Fruit fly (Drosophila melanogaster) whole organism, embryonic: ENCODE measurements around the gene CG5355.

Experiments used
- Bgb ChIP-seq: fragments of 200-800 bp; sonication (Bioruptor generic); IDR thresholded peaks from 2 replicates; pipeline ENCODE4 v1.3.6; 2022; ENCODE audit warnings: missing biosample characterization, missing genetic modification characterization; ENCODE audit not compliant: partially characterized antibody
- CG10431 ChIP-seq: fragments of 200-800 bp; sonication (Bioruptor generic); optimal IDR thresholded peaks from 3 replicates; lab custom pipeline; 2018; ENCODE audit warnings: missing biosample characterization, mild to moderate bottlenecking, missing genetic modification characterization
- CG10979 ChIP-seq: fragments of 200-800 bp; sonication (Bioruptor generic); optimal IDR thresholded peaks from 2 replicates; lab custom pipeline; 2018; ENCODE audit warnings: missing biosample characterization, mild to moderate bottlenecking, missing genetic modification characterization, moderate library complexity
- CG11093 ChIP-seq: fragments of 200-800 bp; sonication (Bioruptor generic); IDR thresholded peaks from 3 replicates; pipeline ENCODE4 v1.3.6; 2022; ENCODE audit warnings: missing biosample characterization, missing genetic modification characterization
- CG12299 ChIP-seq: fragments of 200-800 bp; sonication (Bioruptor generic); optimal IDR thresholded peaks from 2 replicates; lab custom pipeline; 2018; ENCODE audit warnings: missing biosample characterization, mild to moderate bottlenecking, missing genetic modification characterization
- CG13296 ChIP-seq: fragments of 200-800 bp; sonication (Bioruptor generic); optimal IDR thresholded peaks from 3 replicates; lab custom pipeline; 2018; ENCODE audit warnings: missing biosample characterization, mild to moderate bottlenecking, missing genetic modification characterization
- CG13775 ChIP-seq: fragments of 200-800 bp; sonication (Bioruptor generic); optimal IDR thresholded peaks from 3 replicates; lab custom pipeline; 2017; ENCODE audit warnings: missing biosample characterization, mild to moderate bottlenecking, missing genetic modification characterization
- CG15269 ChIP-seq: fragments of 200-800 bp; sonication (Bioruptor generic); optimal IDR thresholded peaks from 2 replicates; lab custom pipeline; 2018; ENCODE audit warnings: missing biosample characterization, mild to moderate bottlenecking, missing genetic modification characterization, moderate library complexity
- CG1603 ChIP-seq: fragments of 200-800 bp; sonication (Bioruptor generic); optimal IDR thresholded peaks from 2 replicates; lab custom pipeline; 2019; ENCODE audit warnings: missing biosample characterization, mild to moderate bottlenecking, missing genetic modification characterization, moderate library complexity
- CG16779 ChIP-seq: fragments of 200-800 bp; sonication (Bioruptor generic); IDR thresholded peaks from 2 replicates; pipeline ENCODE4 v1.3.6; 2022; ENCODE audit warnings: missing biosample characterization, missing genetic modification characterization
- CG16813 ChIP-seq: fragments of 200-800 bp; sonication (Bioruptor generic); IDR thresholded peaks from 3 replicates; pipeline ENCODE4 v1.3.6; 2022; ENCODE audit warnings: missing biosample characterization, missing genetic modification characterization; ENCODE audit not compliant: partially characterized antibody
- CG17186 ChIP-seq: fragments of 200-800 bp; sonication (Bioruptor generic); optimal IDR thresholded peaks from 3 replicates; lab custom pipeline; 2017; ENCODE audit warnings: missing biosample characterization, missing genetic modification reagents, missing genetic modification characterization
- CG18011 ChIP-seq: fragments of 200-800 bp; sonication (Bioruptor generic); optimal IDR thresholded peaks from 2 replicates; lab custom pipeline; 2017; ENCODE audit warnings: missing biosample characterization, missing genetic modification characterization, mild to moderate bottlenecking, moderate library complexity, missing genotype
- CG18476 ChIP-seq: fragments of 200-800 bp; sonication (Bioruptor generic); optimal IDR thresholded peaks from 2 replicates; lab custom pipeline; 2016; ENCODE audit warnings: missing biosample characterization, mild to moderate bottlenecking, missing genetic modification characterization
- CG6254 ChIP-seq: fragments of 200-800 bp; sonication (Bioruptor generic); optimal IDR thresholded peaks from 3 replicates; lab custom pipeline; 2017; ENCODE audit warnings: mild to moderate bottlenecking, missing biosample characterization, missing genetic modification reagents, missing genetic modification characterization
- CG8388 ChIP-seq: fragments of 200-800 bp; sonication (Bioruptor generic); optimal IDR thresholded peaks from 2 replicates; lab custom pipeline; 2019; ENCODE audit warnings: missing biosample characterization, mild to moderate bottlenecking, missing genetic modification characterization, moderate library complexity
- CG8924 ChIP-seq: fragments of 200-800 bp; optimal IDR thresholded peaks from 3 replicates; lab custom pipeline; 2019; ENCODE audit warnings: missing biosample characterization, mild to moderate bottlenecking, missing genetic modification characterization, moderate library complexity
- CG9437 ChIP-seq: fragments of 200-800 bp; sonication (Bioruptor generic); optimal IDR thresholded peaks from 2 replicates; lab custom pipeline; 2018; ENCODE audit warnings: missing biosample characterization, mild to moderate bottlenecking, missing genetic modification characterization
- CTCF ChIP-seq: fragments of 200-800 bp; sonication (Bioruptor generic); optimal IDR thresholded peaks from 2 replicates; lab custom pipeline; 2017; ENCODE audit warnings: missing biosample characterization, mild to moderate bottlenecking, missing genetic modification characterization, moderate library complexity
- D ChIP-seq, 2 experiments: fragments of 200-800 bp in 1 of 2; fragments of >200 bp in 1 of 2; sonication (Bioruptor generic) in 1 of 2; optimal IDR thresholded peaks; 2 replicates in 1 of 2; 3 replicates in 1 of 2; lab custom pipeline; 2017; ENCODE audit warnings: mild to moderate bottlenecking in 1 of 2, missing biosample characterization in 1 of 2, missing genetic modification characterization in 1 of 2, missing genetic modification reagents in 1 of 2
- Dll ChIP-seq: fragments of 200-800 bp; sonication (Bioruptor generic); IDR thresholded peaks from 4 replicates; pipeline ENCODE4 v1.3.6; 2022; ENCODE audit warnings: missing biosample characterization, missing genetic modification characterization; ENCODE audit not compliant: partially characterized antibody
- Fer3 ChIP-seq: fragments of 200-800 bp; sonication (Bioruptor generic); optimal IDR thresholded peaks from 2 replicates; lab custom pipeline; 2018; ENCODE audit warnings: missing biosample characterization, mild to moderate bottlenecking, missing genetic modification characterization, moderate library complexity
- Oli ChIP-seq: fragments of 200-800 bp; sonication (Bioruptor generic); optimal IDR thresholded peaks from 2 replicates; lab custom pipeline; 2018; ENCODE audit warnings: missing biosample characterization, mild to moderate bottlenecking, missing genetic modification characterization, moderate library complexity
- Sry-δ ChIP-seq: fragments of 200-800 bp; sonication (Bioruptor generic); optimal IDR thresholded peaks from 2 replicates; lab custom pipeline; 2016; ENCODE audit warnings: missing biosample characterization, missing genetic modification characterization
- Trl ChIP-seq, 3 experiments: fragments of >200 bp in 2 of 3; fragments of 200-800 bp in 1 of 3; sonication (Bioruptor generic) in 1 of 3; optimal IDR thresholded peaks; 2 replicates in 1 of 3; 3 replicates in 2 of 3; lab custom pipeline; 2016 to 2017; ENCODE audit warnings: missing biosample characterization in 1 of 3, missing genetic modification characterization in 1 of 3
- Xrp1 ChIP-seq: fragments of 200-800 bp; sonication (Bioruptor generic); IDR thresholded peaks from 2 replicates; pipeline ENCODE4 v1.3.6; 2022; ENCODE audit warnings: missing biosample characterization, missing genetic modification characterization
- al ChIP-seq: fragments of 200-800 bp; sonication (Bioruptor generic); IDR thresholded peaks from 2 replicates; pipeline ENCODE4 v1.3.6; 2022; ENCODE audit warnings: missing biosample characterization, missing genetic modification characterization
- az2 ChIP-seq: fragments of 200-800 bp; sonication (Bioruptor generic); optimal IDR thresholded peaks from 3 replicates; lab custom pipeline; 2016; ENCODE audit warnings: missing biosample characterization, missing genetic modification characterization
- cad ChIP-seq: fragments of >200 bp; optimal IDR thresholded peaks from 2 replicates; lab custom pipeline; 2017; ENCODE audit warnings: missing biosample characterization, missing genetic modification characterization
- dan ChIP-seq: fragments of 200-800 bp; sonication (Bioruptor generic); IDR thresholded peaks from 2 replicates; pipeline ENCODE4 v1.3.6; 2022; ENCODE audit warnings: missing biosample characterization, missing genetic modification characterization
- danr ChIP-seq: fragments of 200-800 bp; sonication (Bioruptor generic); IDR thresholded peaks from 2 replicates; pipeline ENCODE4 v1.3.6; 2022; ENCODE audit warnings: missing biosample characterization, missing genetic modification characterization
- en ChIP-seq: fragments of 200-800 bp; sonication (Bioruptor generic); optimal IDR thresholded peaks from 2 replicates; lab custom pipeline; 2016; ENCODE audit warnings: missing biosample characterization, missing genetic modification characterization
- eve ChIP-seq, 2 experiments: fragments of >200 bp; optimal IDR thresholded peaks; 2 replicates each; lab custom pipeline; 2017; ENCODE audit warnings: missing biosample characterization in 2 of 2, missing genetic modification characterization in 2 of 2
- fd64A ChIP-seq: fragments of 200-800 bp; sonication (Bioruptor generic); optimal IDR thresholded peaks from 3 replicates; lab custom pipeline; 2018; ENCODE audit warnings: missing biosample characterization, mild to moderate bottlenecking, missing genetic modification characterization
- nau ChIP-seq: fragments of 200-800 bp; sonication (Bioruptor generic); optimal IDR thresholded peaks from 3 replicates; lab custom pipeline; 2017; ENCODE audit warnings: missing biosample characterization, mild to moderate bottlenecking, missing genetic modification characterization, missing genetic modification reagents
- onecut ChIP-seq: fragments of 200-800 bp; sonication (Bioruptor generic); IDR thresholded peaks from 2 replicates; pipeline ENCODE4 v1.3.6; 2022; ENCODE audit warnings: missing biosample characterization, missing genetic modification characterization
- pan ChIP-seq, 4 experiments: fragments of >200 bp in 3 of 4; fragments of 200-800 bp in 1 of 4; sonication (Bioruptor generic) in 1 of 4; optimal IDR thresholded peaks in 3 of 4; IDR thresholded peaks in 1 of 4; 2 replicates each; pipeline versions ENCODE4 v1.3.6 to Lab custom; 2017 to 2022; ENCODE audit warnings: missing biosample characterization in 2 of 4, missing genetic modification characterization in 2 of 4, mixed read lengths in 1 of 4
- pita ChIP-seq: fragments of 200-800 bp; sonication (Bioruptor generic); optimal IDR thresholded peaks from 2 replicates; lab custom pipeline; 2017; ENCODE audit warnings: missing biosample characterization, mild to moderate bottlenecking, missing genetic modification characterization
- run ChIP-seq: fragments of 200-800 bp; sonication (Bioruptor generic); optimal IDR thresholded peaks from 3 replicates; lab custom pipeline; 2018; ENCODE audit warnings: missing biosample characterization, mild to moderate bottlenecking, missing genetic modification characterization
- ssp ChIP-seq: fragments of 200-800 bp; sonication (Bioruptor generic); IDR thresholded peaks from 2 replicates; pipeline ENCODE4 v1.3.6; 2022; ENCODE audit warnings: missing biosample characterization, missing genetic modification characterization
- stc ChIP-seq: fragments of 200-800 bp; sonication (Bioruptor generic); IDR thresholded peaks from 2 replicates; pipeline ENCODE4 v1.3.6; 2022; ENCODE audit warnings: missing biosample characterization, missing genetic modification characterization
- tin ChIP-seq: fragments of 200-800 bp; sonication (Bioruptor generic); optimal IDR thresholded peaks from 3 replicates; lab custom pipeline; 2016; ENCODE audit warnings: missing biosample characterization, missing genetic modification characterization
- tll ChIP-seq, 2 experiments: fragments of 200-800 bp in 1 of 2; fragments of >200 bp in 1 of 2; sonication (Bioruptor generic) in 1 of 2; optimal IDR thresholded peaks; 2 replicates each; lab custom pipeline; 2017 to 2019; ENCODE audit warnings: missing biosample characterization in 2 of 2, missing genetic modification characterization in 2 of 2, mild to moderate bottlenecking in 1 of 2, moderate library complexity in 1 of 2
- tna ChIP-seq: fragments of 200-800 bp; sonication (Bioruptor generic); IDR thresholded peaks from 2 replicates; pipeline ENCODE4 v1.3.6; 2022; ENCODE audit warnings: missing biosample characterization, missing genetic modification characterization; ENCODE audit not compliant: partially characterized antibody
- toy ChIP-seq: fragments of 200-800 bp; sonication (Bioruptor generic); IDR thresholded peaks from 2 replicates; pipeline ENCODE4 v1.3.6; 2022; ENCODE audit warnings: missing biosample characterization, missing genetic modification characterization
- zfh1 ChIP-seq: fragments of 200-800 bp; sonication (Bioruptor generic); IDR thresholded peaks from 3 replicates; pipeline ENCODE4 v1.3.6; 2022; ENCODE audit warnings: missing biosample characterization, missing genetic modification characterization

Gene CG5355

dm6 chr2L:10452296-10452695, 39.0 kb upstream of the CG5355 start, which contains the start of gene ppk10:
TSS of gene ppk10 (minus strand) at chr2L:10452396.
- TF ChIP-seq Xrp1 (no peak), Fer3 (no peak), CG13296 (GFP tag; lab: Kevin White, UChicago) (no peak), tna (GFP tag; lab: Robert Waterston, UW) (no peak), CG17186 (no peak), Sry-δ (GFP tag; lab: Kevin White, UChicago) (no peak), CG12299 (tag; lab: Kevin White, UChicago) (no peak), CG11093 (GFP tag; lab: Robert Waterston, UW) (no peak)

DNA sequence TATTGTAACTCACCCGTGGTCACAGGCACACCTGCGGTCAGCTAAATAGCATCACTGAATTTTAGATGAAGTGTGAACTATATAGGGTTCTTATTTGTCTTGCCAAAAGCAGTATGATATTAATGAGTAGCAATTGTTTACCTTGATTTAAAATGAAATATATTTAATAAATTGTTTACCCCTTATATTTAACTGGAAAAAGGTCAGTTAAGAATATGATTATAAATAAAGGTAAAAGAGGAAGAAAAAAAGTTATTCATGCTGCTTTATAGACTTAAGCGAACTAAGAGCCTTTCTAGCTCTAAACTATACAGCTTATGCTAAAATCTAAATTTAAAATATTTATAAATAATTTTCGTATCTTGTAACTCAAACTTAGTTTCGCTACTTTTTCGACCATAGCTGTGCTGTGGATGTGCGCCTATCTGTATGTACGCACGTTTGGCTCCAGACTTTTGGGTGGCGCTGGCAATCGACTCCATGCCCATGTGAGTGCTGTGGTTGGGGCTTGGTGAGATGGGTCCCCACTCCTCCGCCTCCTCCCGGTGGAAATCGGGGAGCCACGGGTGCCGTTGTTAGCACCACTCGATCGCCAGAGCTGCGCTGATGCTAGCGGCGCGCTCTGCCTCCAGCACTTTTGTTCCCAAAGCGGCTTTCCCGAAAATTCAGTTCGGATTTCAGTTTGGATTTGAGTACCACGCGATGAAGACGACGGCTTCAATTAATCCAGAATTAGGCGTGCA, 29.0 kb upstream of the CG5355 start, which contains the start of gene loh:
Gene loh, plus strand, starts transcription at position 487 of the 743 bp plus-strand sequence.
- no peak for TF ChIP-seq fd64A (GFP tag; lab: Kevin White, UChicago)
- peak; percentile 43 for TF ChIP-seq CG15269 (tag; lab: Kevin White, UChicago)
- no peak for TF ChIP-seq CG6254 (GFP tag; lab: Kevin White, UChicago)
- TF ChIP-seq CG16779 (GFP tag; lab: Robert Waterston, UW): no peak
- no peak for TF ChIP-seq nau (GFP tag; lab: Kevin White, UChicago)
- no peak for TF ChIP-seq dan (GFP tag; lab: Robert Waterston, UW)
- no peak for TF ChIP-seq ssp (GFP tag; lab: Robert Waterston, UW)
- TF ChIP-seq Dll (GFP tag; lab: Robert Waterston, UW): no peak
- peak; percentile 61 for TF ChIP-seq tin (GFP tag; lab: Kevin White, UChicago)
- TF ChIP-seq az2 (GFP tag; lab: Kevin White, UChicago): peak; percentile 45
- peak; percentile 51 for TF ChIP-seq CG8388 (GFP tag; lab: Kevin White, UChicago)
- TF ChIP-seq zfh1: 0 out of 3 replicates have a peak, but pooled peaks have one; percentile 40
- TF ChIP-seq CG10431 (GFP tag; lab: Kevin White, UChicago): peak; percentile 25
- no peak for TF ChIP-seq CG18011 (GFP tag; lab: Kevin White, UChicago)
- no peak for TF ChIP-seq CTCF (GFP tag; lab: Kevin White, UChicago)
- TF ChIP-seq stc (GFP tag; lab: Robert Waterston, UW): 0 out of 2 replicates have a peak, but pooled peaks have one; percentile 39
- no peak for TF ChIP-seq cad (GFP tag; lab: Kevin White, UChicago)
- peak; percentile 76 for TF ChIP-seq CG10979 (tag; lab: Kevin White, UChicago)
- TF ChIP-seq Trl (optimal IDR thresholded peaks at IDR 0.05; lab: Kevin White, UChicago): no peak
- no peak for TF ChIP-seq Trl (GFP tag; optimal IDR thresholded peaks at IDR 0.05; lab: Kevin White, UChicago)
- peak; percentile 77 for TF ChIP-seq CG8924 (tag; lab: Kevin White, UChicago)
- no peak for TF ChIP-seq pita (GFP tag; lab: Kevin White, UChicago)
- TF ChIP-seq tll (GFP tag; optimal IDR thresholded peaks at IDR 0.05; lab: Kevin White, UChicago): no peak
- TF ChIP-seq run (tag; lab: Kevin White, UChicago): no peak
- TF ChIP-seq D (optimal IDR thresholded peaks at IDR 0.05; lab: Kevin White, UChicago): no peak
- TF ChIP-seq D (GFP tag; optimal IDR thresholded peaks at IDR 0.05; lab: Kevin White, UChicago): peak; percentile 74
- no peak for TF ChIP-seq pan (optimal IDR thresholded peaks at IDR 0.05; lab: Kevin White, UChicago)
- peak in 1 of 2 experiments; percentile 38 for TF ChIP-seq pan (GFP tag; optimal IDR thresholded peaks at IDR 0.05 in 1 of 2, IDR thresholded peaks at IDR 0.05 in 1 of 2)
- peak; percentile 32 for TF ChIP-seq CG13775 (GFP tag; lab: Kevin White, UChicago)
- peak; percentile 43 for TF ChIP-seq CG18476 (GFP tag; lab: Kevin White, UChicago)
- TF ChIP-seq en: no peak
- peak in 1 of 2 experiments; percentile 84 for TF ChIP-seq eve (GFP tag; optimal IDR thresholded peaks at IDR 0.05; lab: Kevin White, UChicago)
- no peak for TF ChIP-seq al
- no peak for TF ChIP-seq toy (GFP tag; lab: Robert Waterston, UW)
- peak; percentile 74 for TF ChIP-seq Oli (tag; lab: Kevin White, UChicago)
- TF ChIP-seq CG1603 (tag; lab: Kevin White, UChicago): peak; percentile 18
- TF ChIP-seq CG9437 (GFP tag; lab: Kevin White, UChicago): peak; percentile 76
- TF ChIP-seq CG16813 (GFP tag; lab: Robert Waterston, UW): no peak
- TF ChIP-seq onecut (GFP tag; lab: Robert Waterston, UW): 0 out of 2 replicates have a peak, but pooled peaks have one; percentile 28
- peak; percentile 36; the same call in 1 of the 2 replicates for TF ChIP-seq danr (GFP tag; lab: Robert Waterston, UW)
- TF ChIP-seq Bgb: no peak
